Worm (Caenorhabditis elegans): ENCODE data around the gene srx-22.

The srx-22 gene

DNA sequence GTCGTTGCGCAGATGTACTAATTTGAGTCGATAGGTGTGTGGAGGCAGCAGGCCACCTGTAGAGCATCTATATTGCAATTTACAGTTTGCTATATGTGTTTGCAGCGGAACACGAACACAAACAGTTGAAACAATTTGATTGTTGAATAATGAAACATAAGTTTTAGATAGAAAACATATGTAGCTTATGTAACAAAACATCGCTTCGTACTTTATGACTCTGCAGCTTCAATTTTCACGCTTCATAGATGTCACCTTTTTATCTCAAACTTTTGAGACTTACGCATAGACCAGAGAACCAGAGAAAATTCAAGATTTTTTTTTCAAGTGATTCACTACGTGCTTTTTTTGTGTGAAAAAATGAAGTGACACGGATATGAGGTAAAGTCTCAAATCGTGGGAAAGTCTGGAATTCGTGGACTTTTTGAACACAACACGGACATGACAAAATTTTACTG, 44.2 kb downstream of the srx-22 start, which contains the start of gene fbxb-72 (continued):
- TF ChIP-seq nhr-80 (tag; optimal IDR thresholded peaks at IDR 0.05) (peak; percentile 39), dpl-1 (GFP tag; optimal IDR thresholded peaks at IDR 0.05) (no peak), attf-6 (GFP tag; IDR thresholded peaks at IDR 0.05) (no peak), F39B2.1 (GFP tag; IDR thresholded peaks at IDR 0.05) (no peak), sdz-38 (tag; optimal IDR thresholded peaks at IDR 0.05) (no peak), lsl-1 (GFP tag; optimal IDR thresholded peaks at IDR 0.05) (no peak), ztf-26 (tag; optimal IDR thresholded peaks at IDR 0.05) (peak; percentile 68), ets-4 (GFP tag; optimal IDR thresholded peaks at IDR 0.05) (no peak), rcor-1 (GFP tag; IDR thresholded peaks at IDR 0.05) (no peak), chd-7 (tag; optimal IDR thresholded peaks at IDR 0.05) (peak; percentile 77), somi-1 (GFP tag; optimal IDR thresholded peaks at IDR 0.05) (peak; percentile 73), bed-2 (GFP tag; IDR thresholded peaks at IDR 0.05) (no peak), egl-18 (GFP tag; IDR thresholded peaks at IDR 0.05) (no peak), pbrm-1 (GFP tag; IDR thresholded peaks at IDR 0.05) (peak; percentile 52), ztf-22 (GFP tag; optimal IDR thresholded peaks at IDR 0.05) (peak; percentile 65), mel-28 (tag; optimal IDR thresholded peaks at IDR 0.05; ENCODE audit: borderline replicate concordance) (no peak), efl-1 (GFP tag; optimal IDR thresholded peaks at IDR 0.05) (no peak), lin-54 (GFP tag; optimal IDR thresholded peaks at IDR 0.05) (no peak), lir-1 (GFP tag; conservative IDR thresholded peaks at IDR 0.05) (peak; percentile 58), mcd-1 (GFP tag; IDR thresholded peaks at IDR 0.05) (peak; percentile 38; the same call in 1 of the 2 replicates), aptf-3 (GFP tag; IDR thresholded peaks at IDR 0.05) (no peak), tbp1 (GFP tag; optimal IDR thresholded peaks at IDR 0.05) (peak; percentile 51), F10E7.11 (tag; optimal IDR thresholded peaks at IDR 0.05) (no peak), nhr-90 (tag; optimal IDR thresholded peaks at IDR 0.05) (peak; percentile 11), sea-2 (GFP tag; IDR thresholded peaks at IDR 0.05) (0 out of 2 replicates have a peak, but pooled peaks have one; percentile 9), snpc-1.1 (tag; optimal IDR thresholded peaks at IDR 0.05; ENCODE audit: insufficient read depth) (no peak), unc-130 (GFP tag; optimal IDR thresholded peaks at IDR 0.05) (no peak), madf-6 (GFP tag; IDR thresholded peaks at IDR 0.05) (no peak), nhr-120 (GFP tag; IDR thresholded peaks at IDR 0.05) (0 out of 2 replicates have a peak, but pooled peaks have one; percentile 59), ekl-4 (GFP tag; IDR thresholded peaks at IDR 0.05) (no peak), lin-35 (GFP tag; optimal IDR thresholded peaks at IDR 0.05) (peak in 1 of 3 experiments; percentile 77), egl-44 (GFP tag; IDR thresholded peaks at IDR 0.05) (no peak; the same call in 1 of the 2 replicates), hmg-20 (GFP tag; IDR thresholded peaks at IDR 0.05) (0 out of 2 replicates have a peak, but pooled peaks have one; percentile 3), lin-26 (GFP tag; IDR thresholded peaks at IDR 0.05) (peak; percentile 32; the same call in 1 of the 2 replicates), Y79H2A.3 (GFP tag; conservative IDR thresholded peaks at IDR 0.05) (peak; percentile 85), F22D6.2 (tag; optimal IDR thresholded peaks at IDR 0.05) (peak; percentile 85), lag-1 (GFP tag; IDR thresholded peaks at IDR 0.05) (no peak), nhr-179 (tag; optimal IDR thresholded peaks at IDR 0.05) (no peak), madf-10 (tag; optimal IDR thresholded peaks at IDR 0.05) (peak; percentile 66), rpc-1 (optimal IDR thresholded peaks at IDR 0.05) (no peak), rpc-1 (tag; optimal IDR thresholded peaks at IDR 0.05) (no peak), dox-1 (GFP tag; IDR thresholded peaks at IDR 0.05) (no peak), ama-1 (optimal IDR thresholded peaks at IDR 0.05) (peak; percentile 96), ama-1 (GFP tag; optimal IDR thresholded peaks at IDR 0.05) (no peak), ceh-58 (GFP tag; IDR thresholded peaks at IDR 0.05) (no peak), nhr-27 (tag; optimal IDR thresholded peaks at IDR 0.05) (peak; percentile 5), nfyb-1 (GFP tag; IDR thresholded peaks at IDR 0.05) (peak; percentile 88), F23B12.7 (tag; optimal IDR thresholded peaks at IDR 0.05; ENCODE audit: insufficient read depth) (peak; percentile 88), madf-3 (GFP tag; IDR thresholded peaks at IDR 0.05) (0 out of 2 replicates have a peak, but pooled peaks have one; percentile 9), attf-3 (GFP tag; conservative IDR thresholded peaks at IDR 0.05) (no peak)
